Worm (Caenorhabditis elegans) whole organism, L1 larva: ENCODE data around the gene F28A10.1.

Source experiments
- C04F5.9 ChIP-seq: sonication (generic microtip); optimal IDR thresholded peaks from 2 replicates; lab custom pipeline; 2016; ENCODE audit warnings: missing genetic modification characterization, missing compliant biosample characterization
- C16A3.4 ChIP-seq: fragments of 150-350 bp; optimal IDR thresholded peaks from 2 replicates; lab custom pipeline; 2014; ENCODE audit warnings: missing biosample characterization, missing genetic modification characterization
- C34B4.2 ChIP-seq: sonication (generic microtip); optimal IDR thresholded peaks from 2 replicates; lab custom pipeline; 2017; ENCODE audit warnings: mild to moderate bottlenecking, missing genetic modification characterization, missing compliant biosample characterization
- blmp-1 ChIP-seq: fragments of 150-350 bp; optimal IDR thresholded peaks from 2 replicates; lab custom pipeline; 2014; ENCODE audit warnings: missing biosample characterization, missing genetic modification characterization
- ceh-63 ChIP-seq: fragments of 200-800 bp; sonication (Bioruptor generic); optimal IDR thresholded peaks from 2 replicates; lab custom pipeline; 2018; ENCODE audit warnings: mild to moderate bottlenecking, missing genetic modification characterization, missing compliant biosample characterization
- ceh-8 ChIP-seq: fragments of 200-800 bp; sonication (Bioruptor generic); optimal IDR thresholded peaks from 2 replicates; lab custom pipeline; 2018; ENCODE audit warnings: mild to moderate bottlenecking, missing genetic modification characterization, moderate library complexity, missing compliant biosample characterization
- ces-1 ChIP-seq: fragments of 150-350 bp; optimal IDR thresholded peaks from 2 replicates; lab custom pipeline; 2014; ENCODE audit warnings: missing biosample characterization, missing genetic modification reagents, missing genetic modification characterization
- dpl-1 ChIP-seq, 3 experiments: fragments of 150-350 bp in 2 of 3; sonication (generic microtip) in 1 of 3; optimal IDR thresholded peaks; 2 replicates each; lab custom pipeline; 2014 to 2017; ENCODE audit warnings: missing biosample characterization in 3 of 3, missing genetic modification characterization in 3 of 3, missing genetic modification reagents in 3 of 3
- dsc-1 ChIP-seq: sonication (generic microtip); optimal IDR thresholded peaks from 2 replicates; lab custom pipeline; 2016; ENCODE audit warnings: mild to moderate bottlenecking, missing genetic modification characterization, missing compliant biosample characterization
- efl-1 ChIP-seq, 4 experiments: fragments of 150-350 bp; optimal IDR thresholded peaks in 3 of 4; peaks in 1 of 4; 1 replicate in 1 of 4; 2 replicates in 3 of 4; lab custom pipeline; 2014; ENCODE audit warnings: missing biosample characterization in 2 of 4, missing genetic modification characterization in 2 of 4, missing genetic modification reagents in 2 of 4
- elt-2 ChIP-seq: sonication (generic microtip); optimal IDR thresholded peaks from 2 replicates; lab custom pipeline; 2016; ENCODE audit warnings: missing genetic modification characterization, mild to moderate bottlenecking, inconsistent platforms, missing compliant biosample characterization, missing genetic modification reagents
- fkh-10 ChIP-seq: sonication (generic microtip); optimal IDR thresholded peaks from 2 replicates; lab custom pipeline; 2017; ENCODE audit warnings: missing biosample characterization, missing genetic modification reagents, missing genetic modification characterization
- fkh-4 ChIP-seq: sonication (generic microtip); optimal IDR thresholded peaks from 2 replicates; lab custom pipeline; 2016; ENCODE audit warnings: missing compliant biosample characterization, missing genetic modification characterization, borderline replicate concordance
- hpl-2 ChIP-seq: fragments of 150-350 bp; optimal IDR thresholded peaks from 2 replicates; lab custom pipeline; 2014; ENCODE audit warnings: missing biosample characterization, missing genetic modification reagents, missing genetic modification characterization
- irx-1 ChIP-seq: sonication (generic microtip); optimal IDR thresholded peaks from 2 replicates; lab custom pipeline; 2016; ENCODE audit warnings: missing genetic modification characterization, missing compliant biosample characterization
- isw-1 ChIP-seq: fragments of 200-800 bp; sonication (Bioruptor generic); IDR thresholded peaks from 2 replicates; pipeline ENCODE4 v1.3.6; 2022; ENCODE audit warnings: missing genetic modification characterization, missing compliant biosample characterization
- lin-14 ChIP-seq: fragments of 200-800 bp; sonication (Bioruptor generic); optimal IDR thresholded peaks from 2 replicates; lab custom pipeline; 2018; ENCODE audit warnings: mild to moderate bottlenecking, missing genetic modification characterization, moderate library complexity, missing compliant biosample characterization
- lin-15B ChIP-seq: fragments of 150-350 bp; sonication (generic microtip); optimal IDR thresholded peaks from 3 replicates; lab custom pipeline; 2014; ENCODE audit warnings: missing biosample characterization, missing genetic modification characterization
- lin-35 ChIP-seq, 2 experiments: fragments of 150-350 bp; optimal IDR thresholded peaks; 2 replicates each; lab custom pipeline; 2014; ENCODE audit warnings: missing biosample characterization in 2 of 2, missing genetic modification characterization in 2 of 2, missing genetic modification reagents in 2 of 2
- lir-3 ChIP-seq: sonication (generic microtip); optimal IDR thresholded peaks from 2 replicates; lab custom pipeline; 2016; ENCODE audit warnings: mild to moderate bottlenecking, missing genetic modification characterization, moderate library complexity, missing compliant biosample characterization; ENCODE audit not compliant: poor library complexity
- lsy-2 ChIP-seq, 2 experiments: fragments of 150-350 bp; optimal IDR thresholded peaks; 2 replicates each; lab custom pipeline; 2014; ENCODE audit warnings: missing biosample characterization in 2 of 2, missing genetic modification characterization in 2 of 2
- mab-9 ChIP-seq: fragments of 200-800 bp; sonication (Bioruptor generic); IDR thresholded peaks from 2 replicates; pipeline ENCODE4 v1.3.6; 2022; ENCODE audit warnings: missing genetic modification reagents, missing genetic modification characterization, missing compliant biosample characterization
- mdl-1 ChIP-seq, 2 experiments: fragments of 150-350 bp; optimal IDR thresholded peaks; 2 replicates each; lab custom pipeline; 2014 to 2017; ENCODE audit warnings: missing biosample characterization in 2 of 2, missing genetic modification characterization in 2 of 2, inconsistent platforms in 1 of 2
- mef-2 ChIP-seq: fragments of 150-350 bp; optimal IDR thresholded peaks from 2 replicates; lab custom pipeline; 2014; ENCODE audit warnings: missing biosample characterization, missing genetic modification characterization
- mep-1 ChIP-seq: fragments of 150-350 bp; optimal IDR thresholded peaks from 2 replicates; lab custom pipeline; 2014; ENCODE audit warnings: missing biosample characterization, missing genetic modification characterization
- nhr-19 ChIP-seq: fragments of 200-800 bp; sonication (Bioruptor generic); conservative IDR thresholded peaks from 2 replicates; pipeline ENCODE4 v1.3.6; 2022; ENCODE audit warnings: missing genetic modification characterization, missing compliant biosample characterization
- nhr-20 ChIP-seq: sonication (generic microtip); optimal IDR thresholded peaks from 2 replicates; lab custom pipeline; 2016; ENCODE audit warnings: mild to moderate bottlenecking, missing genetic modification characterization, missing compliant biosample characterization
- nhr-237 ChIP-seq: fragments of 150-350 bp; optimal IDR thresholded peaks from 2 replicates; lab custom pipeline; 2014; ENCODE audit warnings: missing biosample characterization, missing genetic modification characterization
- nhr-28 ChIP-seq: fragments of 150-350 bp; optimal IDR thresholded peaks from 2 replicates; lab custom pipeline; 2014; ENCODE audit warnings: missing biosample characterization, missing genetic modification characterization
- nhr-71 ChIP-seq: sonication (generic microtip); optimal IDR thresholded peaks from 2 replicates; lab custom pipeline; 2016; ENCODE audit warnings: mild to moderate bottlenecking, missing genetic modification characterization, moderate library complexity, missing compliant biosample characterization
- nhr-77 ChIP-seq: fragments of 150-350 bp; optimal IDR thresholded peaks from 2 replicates; lab custom pipeline; 2014; ENCODE audit warnings: missing biosample characterization, missing genetic modification characterization
- nhr-84 ChIP-seq: sonication (generic microtip); optimal IDR thresholded peaks from 2 replicates; lab custom pipeline; 2017; ENCODE audit warnings: missing biosample characterization, missing genetic modification characterization
- nhr-85 ChIP-seq: sonication (generic microtip); peaks from one replicate; lab custom pipeline; 2016; ENCODE audit warnings: missing genetic modification characterization, inconsistent platforms, missing compliant biosample characterization
- rnt-1 ChIP-seq: sonication (generic microtip); optimal IDR thresholded peaks from 2 replicates; lab custom pipeline; 2016; ENCODE audit warnings: mild to moderate bottlenecking, missing genetic modification characterization, moderate library complexity, missing compliant biosample characterization
- skn-1 ChIP-seq: fragments of 150-350 bp; optimal IDR thresholded peaks from 2 replicates; lab custom pipeline; 2014; ENCODE audit warnings: missing biosample characterization, missing genetic modification characterization
- snpc-4 ChIP-seq: fragments of 150-350 bp; optimal IDR thresholded peaks from 2 replicates; lab custom pipeline; 2014; ENCODE audit warnings: missing biosample characterization, missing genetic modification characterization
- snu-23 ChIP-seq: sonication (generic microtip); optimal IDR thresholded peaks from 2 replicates; lab custom pipeline; 2016; ENCODE audit warnings: missing genetic modification characterization, missing compliant biosample characterization
- sptf-1 ChIP-seq: fragments of 150-350 bp; optimal IDR thresholded peaks from 2 replicates; lab custom pipeline; 2014; ENCODE audit warnings: missing biosample characterization, missing genetic modification characterization
- swsn-7 ChIP-seq: sonication (generic microtip); optimal IDR thresholded peaks from 2 replicates; lab custom pipeline; 2016; ENCODE audit warnings: missing genetic modification characterization, missing compliant biosample characterization
- tbx-2 ChIP-seq: sonication (generic microtip); optimal IDR thresholded peaks from 2 replicates; lab custom pipeline; 2016; ENCODE audit warnings: missing genetic modification characterization, missing compliant biosample characterization
- tlp-1 ChIP-seq: fragments of 150-350 bp; optimal IDR thresholded peaks from 2 replicates; lab custom pipeline; 2014; ENCODE audit warnings: missing biosample characterization, missing genetic modification characterization
- unc-98 ChIP-seq: fragments of 200-800 bp; sonication (Bioruptor generic); IDR thresholded peaks from 2 replicates; pipeline ENCODE4 v1.3.6; 2022; ENCODE audit warnings: missing genetic modification characterization, missing compliant biosample characterization
- vab-15 ChIP-seq: sonication (generic microtip); optimal IDR thresholded peaks from 2 replicates; lab custom pipeline; 2017; ENCODE audit warnings: missing genotype, mild to moderate bottlenecking, missing genetic modification characterization, missing compliant biosample characterization
- ztf-4 ChIP-seq: fragments of 150-350 bp; optimal IDR thresholded peaks from 2 replicates; lab custom pipeline; 2014; ENCODE audit warnings: missing biosample characterization, missing genetic modification characterization

Gene F28A10.1

DNA sequence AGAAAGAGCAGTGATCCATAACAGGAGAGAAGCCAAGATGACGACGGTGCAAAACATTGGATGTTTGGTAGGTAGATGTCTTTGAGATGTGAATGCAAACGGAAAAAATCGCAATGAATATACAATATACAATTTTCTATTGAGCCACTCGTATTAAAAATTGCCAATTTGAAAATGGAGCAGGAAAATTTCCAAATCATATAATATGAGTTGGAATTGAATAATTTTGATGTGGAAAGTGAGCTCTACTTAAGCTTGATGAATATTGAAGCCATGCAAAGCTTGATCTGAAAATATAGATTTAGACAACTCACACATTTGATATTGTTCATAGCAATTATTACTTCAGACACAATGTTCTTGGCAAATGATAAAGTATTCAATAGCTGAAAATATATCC lies 12.8 kb downstream of the F28A10.1 start, which contains the start of gene F28A10.8:
TSS of gene F28A10.8 (minus strand) at position 101 of the 400 bp plus-strand sequence.
- no peak for TF ChIP-seq hpl-2
- no peak for TF ChIP-seq snu-23 (GFP tag; lab: Kevin White, UChicago)
- no peak for TF ChIP-seq fkh-10 (GFP tag; lab: Kevin White, UChicago)
- TF ChIP-seq unc-98, result no peak
- TF ChIP-seq vab-15 (tag; lab: Kevin White, UChicago), result no peak
- no peak for TF ChIP-seq C16A3.4 (tag; lab: Kevin White, UChicago)
- TF ChIP-seq dsc-1 (tag; lab: Kevin White, UChicago), result no peak
- no peak for TF ChIP-seq nhr-77 (tag; lab: Kevin White, UChicago)
- no peak for TF ChIP-seq nhr-20
- TF ChIP-seq rnt-1 (tag; lab: Kevin White, UChicago), result no peak
- no peak for TF ChIP-seq skn-1 (tag; lab: Kevin White, UChicago)
- TF ChIP-seq, all 84 proteins: peak for 0

DNA sequence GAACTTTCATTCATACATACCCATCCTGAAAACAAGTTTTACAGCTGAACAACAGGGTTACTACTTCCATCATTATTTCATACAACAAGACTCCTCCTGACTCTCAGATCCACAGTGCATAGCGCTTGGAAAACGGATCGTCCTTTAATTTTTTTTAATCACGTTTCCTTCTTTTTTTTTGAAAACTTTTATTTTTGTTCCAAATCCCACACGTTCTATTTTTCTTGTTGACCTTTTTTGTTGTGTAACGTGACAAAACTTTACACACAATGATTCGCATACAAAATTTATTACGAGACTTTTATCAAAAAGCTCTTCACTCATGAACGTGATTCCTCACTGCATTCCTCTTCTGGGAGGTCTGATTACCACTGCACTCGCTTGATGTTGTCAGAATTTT lies 14.5 kb downstream of the F28A10.1 start, which contains the start of gene clc-33:
TSS of gene clc-33 (plus strand) at position 301 of the 400 bp plus-strand sequence.
- TF ChIP-seq C16A3.4 (tag; lab: Kevin White, UChicago) (no peak), rnt-1 (tag; lab: Kevin White, UChicago) (no peak), nhr-84 (tag; lab: Kevin White, UChicago) (no peak), C04F5.9 (tag; lab: Kevin White, UChicago) (no peak), irx-1 (tag; lab: Kevin White, UChicago) (no peak), sptf-1 (no peak), ces-1 (no peak)

DNA sequence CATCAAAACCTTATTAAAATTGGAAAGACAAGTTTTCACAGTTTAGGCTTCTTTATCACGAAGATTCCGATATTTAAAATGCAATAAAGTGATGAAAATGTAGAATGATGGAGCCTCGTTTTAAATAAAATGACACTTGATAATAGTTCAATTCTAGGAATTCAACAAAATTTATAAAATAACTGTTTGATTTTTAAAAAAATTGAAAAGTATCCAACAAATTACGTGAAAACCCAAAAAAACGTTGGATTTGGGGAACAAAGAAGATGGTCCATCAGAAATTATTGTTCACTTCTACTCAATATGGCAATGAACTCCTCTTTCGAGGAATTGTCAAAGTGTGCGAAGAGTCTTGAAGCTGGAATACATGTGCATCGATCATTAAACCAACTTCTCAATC lies 18.4 kb downstream of the F28A10.1 start, which contains the start of gene F28A10.4:
TSS of gene F28A10.4 (plus strand) at position 301 of the 400 bp plus-strand sequence.
- TF ChIP-seq ceh-8, result no peak
- TF ChIP-seq nhr-85, result peak; percentile 33

DNA sequence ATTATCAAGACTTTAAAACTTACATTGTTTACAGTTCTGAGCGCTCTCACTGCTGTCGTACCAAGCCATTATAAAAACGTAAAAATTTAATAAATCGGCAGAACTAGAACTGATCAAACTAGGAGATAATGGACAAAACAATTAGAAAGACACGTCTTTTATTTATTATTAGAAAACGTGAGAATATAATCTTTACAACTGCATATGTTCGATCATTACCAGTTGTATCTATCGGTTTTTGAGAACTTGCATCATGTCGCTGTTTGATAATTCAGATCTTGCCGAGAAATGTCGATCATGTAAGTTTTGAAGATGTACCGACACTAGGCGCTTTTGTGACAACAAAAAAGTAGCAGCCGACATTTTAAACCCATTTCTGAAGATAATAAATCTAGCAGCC lies 20.0 kb downstream of the F28A10.1 start, which contains the start of gene F28A10.7:
TSS of gene F28A10.7 (minus strand) at position 101 of the 400 bp plus-strand sequence.
- TF ChIP-seq lin-15B, result no peak
- TF ChIP-seq unc-98, result no peak
- TF ChIP-seq tlp-1 (tag; lab: Kevin White, UChicago), result no peak
- no peak for TF ChIP-seq nhr-237 (tag; lab: Kevin White, UChicago)
- no peak for TF ChIP-seq mab-9 (GFP tag; lab: Robert Waterston, UW)

DNA sequence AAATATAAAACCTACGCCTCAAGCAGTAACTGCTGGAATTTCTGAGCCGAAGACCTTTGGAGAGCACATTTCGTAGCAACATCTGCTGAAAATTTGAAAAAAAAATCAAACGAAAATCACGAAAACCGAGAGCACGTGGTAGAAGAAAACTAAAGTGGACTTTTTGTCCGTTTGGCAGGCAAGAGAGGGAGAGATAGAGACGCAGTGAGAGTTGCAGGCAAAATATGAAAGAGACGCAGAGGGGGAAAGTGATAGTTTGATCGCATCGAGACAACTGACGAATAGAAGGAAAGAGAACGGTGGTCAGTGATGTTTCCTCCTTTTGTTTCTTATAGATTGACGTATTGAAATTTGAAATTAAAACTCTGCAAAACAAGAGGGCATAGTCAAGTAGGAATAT lies 22.9 kb downstream of the F28A10.1 start, which contains the start of the genes acdh-9 and F28A10.13:
TSS of gene acdh-9 (minus strand) at position 85 of the 400 bp plus-strand sequence.
TSS of gene F28A10.13 (plus strand) at position 294 of the 400 bp plus-strand sequence.
- TF ChIP-seq lin-35 (GFP tag; optimal IDR thresholded peaks at IDR 0.05; lab: Kevin White, UChicago) (peak; percentile 13 to 75), C34B4.2 (tag; lab: Kevin White, UChicago) (no peak), nhr-19 (GFP tag; lab: Robert Waterston, UW) (peak; percentile 51), skn-1 (tag; lab: Kevin White, UChicago) (no peak), lin-14 (GFP tag; lab: Kevin White, UChicago) (peak; percentile 84), elt-2 (tag; lab: Kevin White, UChicago) (peak; percentile 25), nhr-20 (peak; percentile 93), dpl-1 (GFP tag; optimal IDR thresholded peaks at IDR 0.05; lab: Kevin White, UChicago) (peak; percentile 21 to 35 (median 29)), rnt-1 (tag; lab: Kevin White, UChicago) (peak; percentile 75), lir-3 (tag; lab: Kevin White, UChicago) (peak; percentile 6), swsn-7 (peak; percentile 35), mdl-1 (tag; optimal IDR thresholded peaks at IDR 0.05; lab: Kevin White, UChicago) (peak in 1 of 2 experiments; percentile 91), fkh-4 (tag; lab: Kevin White, UChicago) (no peak), tbx-2 (peak; percentile 28), snu-23 (GFP tag; lab: Kevin White, UChicago) (peak; percentile 82), isw-1 (no peak), mep-1 (tag; lab: Kevin White, UChicago) (peak; percentile 53), lsy-2 (tag; optimal IDR thresholded peaks at IDR 0.05; lab: Kevin White, UChicago) (peak in 1 of 2 experiments; percentile 51), mef-2 (tag; lab: Kevin White, UChicago) (no peak), nhr-28 (tag; lab: Kevin White, UChicago) (no peak), ztf-4 (tag; lab: Kevin White, UChicago) (peak; percentile 13), snpc-4 (tag; lab: Kevin White, UChicago) (peak; percentile 1), nhr-85 (peak; percentile 72), nhr-71 (tag; lab: Kevin White, UChicago) (peak; percentile 87), nhr-237 (tag; lab: Kevin White, UChicago) (no peak), blmp-1 (tag; lab: Kevin White, UChicago) (peak; percentile 59), efl-1 (optimal IDR thresholded peaks at IDR 0.05; lab: Kevin White, UChicago) (peak; percentile 52 to 59), efl-1 (GFP tag; optimal IDR thresholded peaks at IDR 0.05 in 1 of 2; lab: Kevin White, UChicago) (peak in 1 of 2 experiments; percentile 40), ceh-63 (no peak)
